Worm (Caenorhabditis elegans) whole organism, L4 larva: Measurements from ENCODE around the gene Y37A1A.2.

Experiments used
- F49E8.2 ChIP-seq: sonication (generic microtip); optimal IDR thresholded peaks from 2 replicates; lab custom pipeline; 2016; ENCODE audit warnings: missing compliant biosample characterization, mild to moderate bottlenecking, missing genetic modification characterization, borderline replicate concordance
- R02D3.7 ChIP-seq: fragments of 150-350 bp; sonication (generic microtip); optimal IDR thresholded peaks from 3 replicates; lab custom pipeline; 2014; ENCODE audit warnings: missing biosample characterization, missing genetic modification characterization
- T26A8.4 ChIP-seq: fragments of 200-800 bp; sonication (Bioruptor generic); IDR thresholded peaks from 2 replicates; pipeline ENCODE4 v1.3.6; 2022; ENCODE audit warnings: missing genetic modification characterization, missing compliant biosample characterization
- ces-1 ChIP-seq: fragments of 150-350 bp; sonication (generic microtip); optimal IDR thresholded peaks from 4 replicates; lab custom pipeline; 2014; ENCODE audit warnings: missing biosample characterization, missing genetic modification reagents, missing genetic modification characterization
- daf-16 ChIP-seq, 3 experiments: sonication (generic microtip); optimal IDR thresholded peaks; 2 replicates each; lab custom pipeline; 2016 to 2017; ENCODE audit warnings: missing genetic modification characterization in 3 of 3, missing genetic modification reagents in 3 of 3, mild to moderate bottlenecking in 2 of 3, missing compliant biosample characterization in 2 of 3, missing biosample characterization in 1 of 3, moderate library complexity in 1 of 3
- lin-13 ChIP-seq: fragments of 150-350 bp; optimal IDR thresholded peaks from 2 replicates; lab custom pipeline; 2014; ENCODE audit warnings: missing biosample characterization, missing genetic modification reagents, missing genetic modification characterization
- skn-1 ChIP-seq: fragments of 150-350 bp; optimal IDR thresholded peaks from 2 replicates; lab custom pipeline; 2014; ENCODE audit warnings: missing biosample characterization, missing genetic modification characterization
- snpc-4 ChIP-seq: fragments of 150-350 bp; optimal IDR thresholded peaks from 2 replicates; lab custom pipeline; 2014; ENCODE audit warnings: missing biosample characterization, missing genetic modification characterization
- unc-39 ChIP-seq: sonication (generic microtip); optimal IDR thresholded peaks from 2 replicates; lab custom pipeline; 2017; ENCODE audit warnings: missing biosample characterization, missing genetic modification characterization
- unc-62 ChIP-seq, 3 experiments: fragments of 150-350 bp in 1 of 3; sonication (generic microtip); optimal IDR thresholded peaks in 2 of 3; peaks in 1 of 3; 1 replicate in 1 of 3; 2 replicates in 2 of 3; lab custom pipeline; 2014 to 2017; ENCODE audit warnings: missing biosample characterization in 3 of 3, missing genetic modification characterization in 3 of 3, missing genetic modification reagents in 3 of 3, missing genotype in 1 of 3
- zag-1 ChIP-seq: fragments of 150-350 bp; optimal IDR thresholded peaks from 2 replicates; lab custom pipeline; 2014; ENCODE audit warnings: missing biosample characterization, missing genetic modification characterization
- ztf-11 ChIP-seq: fragments of 150-350 bp; optimal IDR thresholded peaks from 2 replicates; lab custom pipeline; 2014; ENCODE audit warnings: missing biosample characterization, missing genetic modification characterization

DNA sequence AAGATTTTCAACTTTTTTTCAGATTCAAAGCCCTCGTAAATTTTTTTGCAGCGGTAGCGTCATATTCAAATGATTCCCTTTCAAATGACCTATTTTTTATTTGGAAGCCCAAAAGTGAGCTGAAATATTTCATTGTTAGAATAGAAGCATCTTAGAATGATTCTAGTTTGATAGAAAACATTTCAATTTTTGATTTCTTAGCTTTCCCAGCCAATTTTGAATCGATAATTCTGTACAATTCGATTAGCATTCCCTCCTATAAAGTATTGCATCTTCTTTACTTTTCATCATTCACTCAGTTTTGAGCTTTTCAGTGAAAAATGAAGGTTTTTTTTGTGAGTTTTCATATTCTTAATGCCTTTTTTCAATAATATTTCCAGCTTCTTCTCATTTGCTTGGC, 46.1 kb downstream of the Y37A1A.2 start, which contains the start of gene B0513.90:
- TF ChIP-seq daf-16 (GFP tag; optimal IDR thresholded peaks at IDR 0.05; lab: Kevin White, UChicago) = no peak
- no peak for TF ChIP-seq daf-16 (tag; optimal IDR thresholded peaks at IDR 0.05; lab: Kevin White, UChicago)
- TF ChIP-seq lin-13 (GFP tag; lab: Kevin White, UChicago) = no peak
- no peak for TF ChIP-seq snpc-4 (tag; lab: Kevin White, UChicago)
- no peak for TF ChIP-seq R02D3.7
- TF ChIP-seq unc-39 (tag; lab: Kevin White, UChicago) = no peak
- TF ChIP-seq unc-62 (GFP tag; optimal IDR thresholded peaks at IDR 0.05 in 1 of 2; lab: Kevin White, UChicago) = no peak
- no peak for TF ChIP-seq unc-62 (tag; optimal IDR thresholded peaks at IDR 0.05; lab: Kevin White, UChicago)
- no peak for TF ChIP-seq zag-1
- TF ChIP-seq ces-1 (GFP tag; lab: Kevin White, UChicago) = no peak
- no peak for TF ChIP-seq T26A8.4 (GFP tag; lab: Robert Waterston, UW)
- TF ChIP-seq skn-1 = no peak
- no peak for TF ChIP-seq F49E8.2
- no peak for TF ChIP-seq ztf-11 (tag; lab: Kevin White, UChicago)
